Worm (Caenorhabditis elegans): ENCODE results near the gene F25H8.2.

The F25H8.2 gene

DNA sequence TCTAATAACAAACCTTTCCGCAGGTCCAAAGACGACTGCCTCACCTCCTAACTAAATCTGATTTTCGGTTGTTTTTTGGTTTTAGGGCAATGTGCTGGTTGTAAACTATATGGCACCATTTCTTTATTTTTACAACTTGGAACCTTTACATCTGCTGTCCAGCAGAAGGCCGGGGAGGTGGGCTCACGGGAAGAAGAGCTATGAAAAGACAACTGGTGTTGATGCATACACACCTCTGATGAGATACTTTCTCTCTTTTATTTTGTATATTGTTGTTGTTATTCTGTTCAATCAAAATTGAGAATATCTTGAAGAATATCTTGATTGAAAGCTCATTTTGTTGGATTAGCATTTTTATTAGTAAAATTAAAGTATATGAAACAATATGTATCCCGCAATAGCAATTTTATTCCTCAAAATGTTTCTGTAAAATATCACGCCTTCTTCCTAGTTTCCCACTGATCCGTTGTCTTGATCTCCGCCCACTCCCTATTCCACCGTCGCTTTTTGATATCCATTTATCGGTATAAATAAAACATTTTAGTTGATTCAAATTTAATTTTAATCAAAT, 45.7 kb downstream of the F25H8.2 start, which contains the start of gene dhp-2:
TSS of gene dhp-2 (plus strand) at position 521 of the 571 bp plus-strand sequence.
- TF ChIP-seq hlh-1 (tag; optimal IDR thresholded peaks at IDR 0.05) = peak; percentile 83
- TF ChIP-seq unc-39 (tag; optimal IDR thresholded peaks at IDR 0.05) = no peak

DNA sequence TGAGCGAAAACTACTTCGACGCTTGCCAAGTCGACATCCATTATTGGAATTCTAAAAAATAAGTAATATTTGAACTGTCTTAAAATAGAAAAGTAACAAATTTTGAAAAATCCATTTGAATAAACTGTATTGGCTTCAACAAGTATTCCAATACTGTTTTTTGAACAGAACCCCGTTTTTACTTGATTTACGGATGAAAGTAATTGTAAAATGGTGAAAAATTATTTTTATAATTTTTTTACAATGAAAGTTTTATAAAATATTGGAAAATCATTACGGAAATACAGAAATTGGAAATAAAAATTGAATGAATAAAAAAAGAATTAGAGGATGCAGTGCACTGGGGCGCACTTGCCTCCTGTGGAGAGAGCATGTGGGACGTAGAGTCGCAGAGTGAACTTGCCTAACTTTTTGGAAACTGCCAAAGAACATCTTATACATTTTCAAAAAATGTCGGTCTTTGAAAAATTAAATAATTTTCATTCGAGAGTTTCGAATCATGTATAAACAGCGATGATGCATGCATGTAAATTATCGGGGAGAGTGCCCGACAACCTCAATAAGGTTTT, 50.3 kb downstream of the F25H8.2 start, which contains the start of gene rrp-1:
TSS of gene rrp-1 (minus strand) at position 51 of the 569 bp plus-strand sequence.
- no peak for TF ChIP-seq drap-1 (GFP tag; optimal IDR thresholded peaks at IDR 0.05)
- no peak for TF ChIP-seq tbx-8 (GFP tag; optimal IDR thresholded peaks at IDR 0.05)
- TF ChIP-seq mep-1 (tag; optimal IDR thresholded peaks at IDR 0.05) = no peak
- TF ChIP-seq hlh-1 (tag; optimal IDR thresholded peaks at IDR 0.05) = no peak
- no peak for TF ChIP-seq blmp-1 (tag; optimal IDR thresholded peaks at IDR 0.05)
- no peak for TF ChIP-seq lin-32 (GFP tag; optimal IDR thresholded peaks at IDR 0.05)
- no peak for TF ChIP-seq ztf-11 (tag; optimal IDR thresholded peaks at IDR 0.05)
- TF ChIP-seq lin-13 (tag; optimal IDR thresholded peaks at IDR 0.05) = no peak
- TF ChIP-seq mls-2 (tag; optimal IDR thresholded peaks at IDR 0.05) = no peak
- no peak for TF ChIP-seq snpc-4 (tag; optimal IDR thresholded peaks at IDR 0.05)
- TF ChIP-seq ces-1 (GFP tag; optimal IDR thresholded peaks at IDR 0.05) = no peak
- no peak for TF ChIP-seq mab-5 (tag; optimal IDR thresholded peaks at IDR 0.05)
- no peak for TF ChIP-seq elt-3 (tag; optimal IDR thresholded peaks at IDR 0.05)
- TF ChIP-seq nhr-12 (tag; optimal IDR thresholded peaks at IDR 0.05) = no peak
- TF ChIP-seq M03D4.4 (tag; optimal IDR thresholded peaks at IDR 0.05) = no peak
- no peak for TF ChIP-seq lsy-2 (tag; optimal IDR thresholded peaks at IDR 0.05)
- TF ChIP-seq ceh-39 (tag; optimal IDR thresholded peaks at IDR 0.05) = no peak

DNA sequence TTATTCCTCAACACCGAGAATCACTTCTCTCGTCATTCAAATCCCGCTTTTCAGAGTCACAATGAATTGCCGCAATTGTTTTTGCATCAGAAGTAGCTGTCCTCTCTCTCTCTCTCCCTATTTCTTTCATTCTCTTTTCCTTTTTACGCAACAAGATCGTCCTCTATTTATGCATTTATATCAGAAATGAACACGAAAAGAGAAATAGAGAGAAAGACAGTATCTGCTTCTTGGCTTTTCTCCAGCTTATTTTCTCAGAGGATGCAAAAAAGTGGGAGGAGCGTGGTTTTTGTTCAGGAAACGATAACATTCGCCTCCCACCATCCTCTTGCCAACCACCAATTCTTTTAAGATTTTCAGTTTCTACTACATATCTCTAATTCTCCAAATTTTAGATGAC, 50.9 kb downstream of the F25H8.2 start, which contains the start of gene mam-2:
TSS of gene mam-2 (plus strand) at position 301 of the 400 bp plus-strand sequence.
- TF ChIP-seq tbx-8 (GFP tag; optimal IDR thresholded peaks at IDR 0.05) (no peak), sptf-1 (tag; optimal IDR thresholded peaks at IDR 0.05) (no peak), ham-2 (GFP tag; optimal IDR thresholded peaks at IDR 0.05) (peak; percentile 33)
